Worm (Caenorhabditis elegans) whole organism, dauer: ENCODE measurements around the gene C17G1.2.

ENCODE experiments used
- unc-62 ChIP-seq: sonication (generic microtip); optimal IDR thresholded peaks from 2 replicates; lab custom pipeline; 2017; ENCODE audit warnings: missing biosample characterization, missing genetic modification reagents, missing genetic modification characterization

The C17G1.2 gene

DNA sequence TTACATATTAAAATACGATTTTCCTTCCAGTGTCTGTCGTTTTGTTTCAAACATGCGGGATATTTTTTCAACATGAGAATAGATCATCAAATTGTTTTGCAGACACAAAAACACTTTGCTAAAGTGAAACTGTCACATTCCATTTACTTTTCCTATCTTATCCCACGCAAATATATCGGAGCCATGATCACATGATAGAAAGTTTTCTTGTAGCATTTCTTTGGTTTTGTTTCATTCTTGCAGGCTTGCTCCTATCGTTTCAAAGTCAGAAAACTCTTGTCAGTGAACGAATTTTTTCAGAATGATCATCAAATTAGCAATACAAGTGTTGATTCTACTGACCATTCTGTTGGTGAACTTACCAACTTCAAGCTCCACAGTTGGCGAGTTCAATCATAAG is at the start of gene C17G1.2:
TSS of gene C17G1.2 (plus strand) at position 301 of the 400 bp plus-strand sequence.
- TF ChIP-seq unc-62 = no peak

- TF ChIP-seq unc-62 = no peak
Measured at ce11 chrX:9872554-9872953, 48.8 kb upstream of the C17G1.2 start, which contains the start of gene R07B1.8. Gene R07B1.8, minus strand, starts transcription at chrX:9872654.

DNA sequence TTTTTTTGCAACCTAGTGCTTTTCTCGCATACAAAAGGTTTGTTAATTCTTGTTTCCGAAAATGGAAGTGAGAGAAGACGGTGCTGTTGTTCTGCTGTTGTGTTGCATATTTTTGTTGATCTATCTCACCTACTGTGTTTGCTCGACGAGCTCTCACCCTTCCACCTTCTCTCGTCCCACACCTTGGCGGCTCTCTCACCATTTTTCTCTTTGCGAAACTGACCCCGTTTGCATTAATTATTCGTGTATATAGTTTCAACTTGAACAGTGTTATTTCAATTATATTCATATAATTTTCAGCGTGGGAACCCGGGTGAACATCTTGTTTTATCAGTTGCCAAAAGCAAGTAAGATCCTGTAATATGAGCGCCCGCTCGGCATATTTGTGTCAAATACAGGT is 44.2 kb upstream of the C17G1.2 start, which contains the start of gene R07B1.9:
TSS of gene R07B1.9 (plus strand) at position 301 of the 400 bp plus-strand sequence.
- TF ChIP-seq unc-62 = no peak

DNA sequence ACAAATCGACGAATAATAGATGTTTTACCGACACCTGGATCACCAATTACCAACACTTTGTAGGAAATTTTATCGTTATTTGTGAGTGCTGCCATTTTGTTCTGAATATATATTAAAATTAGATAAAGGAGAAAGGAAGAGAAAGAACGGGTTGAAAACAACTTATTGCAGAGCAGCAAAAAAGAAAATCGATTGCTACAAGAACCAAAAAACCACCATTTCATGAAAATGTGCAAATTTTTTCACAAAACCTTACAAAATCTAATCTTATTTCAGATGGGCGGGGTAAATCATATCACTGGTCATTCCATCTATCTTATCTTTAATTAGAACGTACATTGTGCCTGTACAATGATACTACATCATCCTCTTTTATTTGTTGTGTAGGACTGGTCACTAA is 39.2 kb upstream of the C17G1.2 start, which contains the start of gene glo-1:
TSS of gene glo-1 (minus strand) at position 101 of the 400 bp plus-strand sequence.
- TF ChIP-seq unc-62 = no peak

DNA sequence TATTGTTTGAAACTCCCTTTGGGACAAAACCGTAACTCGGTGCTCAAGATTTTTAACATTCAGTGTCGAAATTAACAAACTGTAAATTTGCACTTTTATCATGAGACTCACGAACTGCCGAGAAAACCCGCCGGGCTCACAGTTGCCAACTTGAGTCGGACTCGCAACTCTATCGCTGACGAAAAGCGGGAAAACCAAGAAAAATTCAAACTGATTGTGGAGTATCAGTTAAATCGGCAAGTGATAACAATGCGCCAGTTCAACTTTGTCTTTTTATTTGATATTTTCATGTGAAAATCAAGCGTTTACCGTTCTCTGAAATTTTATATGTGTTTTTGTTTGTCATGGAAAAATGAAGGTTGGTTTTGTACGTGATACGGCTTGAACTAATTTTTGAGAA is 38.8 kb upstream of the C17G1.2 start:
- no peak for TF ChIP-seq unc-62

ce11 chrX:9883837-9884324 is 37.5 kb upstream of the C17G1.2 start, which contains the start of gene mrp-4:
Gene mrp-4, plus strand, starts transcription at chrX:9884274.
- no peak for TF ChIP-seq unc-62

DNA sequence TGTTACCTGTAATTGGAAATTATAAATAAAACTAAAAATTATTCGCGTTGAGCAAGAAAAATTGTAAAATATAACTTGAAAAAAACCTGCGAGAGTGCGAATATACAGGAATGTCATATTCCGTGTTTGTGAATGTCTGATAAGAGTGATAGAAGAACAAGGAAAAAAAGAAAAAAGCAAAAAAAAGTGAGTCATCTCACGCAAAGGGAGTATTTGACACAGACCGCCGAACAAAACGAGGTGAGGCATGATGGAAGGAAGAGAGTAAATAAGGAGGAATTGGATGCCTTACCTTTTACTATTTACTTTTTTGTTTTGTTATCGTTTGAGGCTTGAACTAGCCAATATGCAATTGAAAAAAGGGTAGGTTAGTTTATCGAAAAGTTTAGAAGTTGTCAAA is 29.0 kb upstream of the C17G1.2 start, which contains the start of gene F21G4.1:
TSS of gene F21G4.1 (minus strand) at position 6 of the 400 bp plus-strand sequence.
- no peak for TF ChIP-seq unc-62

DNA sequence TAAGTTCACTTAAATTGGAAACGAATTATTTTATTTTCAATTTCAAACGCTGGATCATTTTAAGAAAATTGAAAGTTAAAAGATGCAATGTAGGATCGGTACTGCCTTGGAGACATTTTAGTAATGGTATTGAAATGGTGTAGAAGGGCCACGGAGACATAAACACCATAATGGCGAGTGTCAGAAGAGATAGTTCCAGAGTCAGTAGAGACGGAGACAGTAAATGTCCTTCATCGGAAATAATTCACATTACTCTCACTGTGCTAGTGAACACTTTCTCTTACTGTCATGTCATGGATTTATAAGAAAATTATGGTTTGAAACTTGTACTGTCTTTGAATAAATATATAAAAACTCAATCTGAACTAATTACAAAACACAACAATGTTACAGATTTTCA is 28.3 kb upstream of the C17G1.2 start:
- no peak for TF ChIP-seq unc-62

DNA sequence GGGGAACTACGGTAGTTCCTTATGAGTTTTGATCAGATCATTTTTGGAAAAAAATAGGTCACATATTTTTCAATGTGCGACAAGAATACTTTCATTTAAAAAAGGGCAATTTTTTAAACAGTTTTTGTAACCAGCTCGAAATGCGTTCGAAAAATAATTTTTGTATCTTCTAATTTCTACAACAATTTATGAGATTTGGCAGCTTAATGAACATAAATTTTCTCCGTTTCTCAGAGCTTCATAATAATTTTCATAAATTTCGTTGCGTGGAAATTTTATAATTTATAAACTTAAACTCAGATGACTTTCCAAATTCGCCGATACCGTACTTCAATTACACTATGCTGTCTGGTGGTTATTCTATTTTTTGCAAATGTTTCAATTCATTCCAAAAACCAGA is 26.5 kb upstream of the C17G1.2 start, which contains the start of gene F21G4.3:
TSS of gene F21G4.3 (plus strand) at position 301 of the 400 bp plus-strand sequence.
- no peak for TF ChIP-seq unc-62

DNA sequence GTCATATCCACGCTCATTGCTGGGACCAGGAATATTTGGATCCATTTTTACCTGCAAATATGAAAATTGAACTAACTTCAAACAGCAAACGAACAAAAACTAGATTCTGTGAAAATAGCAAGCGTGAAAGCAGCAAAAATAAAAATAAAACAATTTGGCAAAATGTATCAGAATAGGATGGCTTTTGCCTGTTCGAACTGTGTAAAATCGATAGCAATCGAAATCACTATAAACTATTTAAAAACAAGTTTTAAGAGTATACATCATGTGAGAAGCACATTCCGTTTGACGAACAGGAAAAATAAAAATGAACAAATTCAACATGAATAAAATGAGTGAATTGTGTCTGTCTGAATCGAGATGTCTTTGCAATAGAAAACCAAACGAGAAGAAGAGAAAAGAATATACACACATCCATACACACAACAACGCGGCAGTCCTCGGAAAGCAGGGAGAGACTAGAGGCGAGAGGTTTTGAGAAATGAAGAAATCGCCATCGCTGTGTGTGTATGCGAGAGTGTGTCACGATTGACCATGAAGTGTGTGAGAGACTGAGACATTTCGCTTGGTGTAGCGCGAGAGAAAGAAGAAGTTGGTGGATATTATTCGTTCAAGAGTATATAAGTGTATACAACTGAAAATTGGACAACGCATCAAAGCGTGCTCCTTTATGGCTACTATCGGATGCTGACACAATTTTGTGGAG is 21.8 kb upstream of the C17G1.2 start, which contains the start of gene phf-34:
TSS of gene phf-34 (minus strand) at position 51 of the 706 bp plus-strand sequence.
- TF ChIP-seq unc-62 = no peak

- TF ChIP-seq unc-62 = no peak
Measured at ce11 chrX:9905840-9906239, 15.5 kb upstream of the C17G1.2 start, which contains the start of gene F21G4.5. Gene F21G4.5, plus strand, starts transcription at chrX:9906140.

ce11 chrX:9917362-9917761 is 4.0 kb upstream of the C17G1.2 start, which contains the start of gene F21G4.6:
Gene F21G4.6, minus strand, starts transcription at chrX:9917448.
- no peak for TF ChIP-seq unc-62

DNA sequence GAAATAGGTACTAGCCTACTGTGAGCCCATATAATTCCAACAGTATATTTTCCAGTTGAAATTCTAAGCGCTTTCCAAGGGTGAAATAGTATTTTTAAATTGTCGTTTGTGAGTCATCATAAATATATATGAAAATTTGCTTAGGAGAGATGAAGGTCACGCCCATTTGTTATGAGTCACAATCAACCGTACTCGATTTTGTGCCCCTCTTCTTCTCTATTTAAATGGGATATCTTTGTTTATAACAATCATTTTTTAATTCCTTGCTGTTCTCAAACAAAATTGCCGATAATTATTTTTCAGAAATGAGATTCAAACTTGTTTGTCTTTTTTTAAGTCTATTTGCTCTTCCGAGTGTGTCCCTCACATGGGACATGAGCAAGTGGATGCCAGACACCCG is 2.4 kb upstream of the C17G1.2 start, which contains the start of gene folr-1:
TSS of gene folr-1 (plus strand) at position 301 of the 400 bp plus-strand sequence.
- TF ChIP-seq unc-62 = no peak

ce11 chrX:9924962-9925361 is 3.6 kb downstream of the C17G1.2 start, which contains the start of gene ugt-23:
Gene ugt-23, minus strand, starts transcription at chrX:9925173.
- no peak for TF ChIP-seq unc-62

DNA sequence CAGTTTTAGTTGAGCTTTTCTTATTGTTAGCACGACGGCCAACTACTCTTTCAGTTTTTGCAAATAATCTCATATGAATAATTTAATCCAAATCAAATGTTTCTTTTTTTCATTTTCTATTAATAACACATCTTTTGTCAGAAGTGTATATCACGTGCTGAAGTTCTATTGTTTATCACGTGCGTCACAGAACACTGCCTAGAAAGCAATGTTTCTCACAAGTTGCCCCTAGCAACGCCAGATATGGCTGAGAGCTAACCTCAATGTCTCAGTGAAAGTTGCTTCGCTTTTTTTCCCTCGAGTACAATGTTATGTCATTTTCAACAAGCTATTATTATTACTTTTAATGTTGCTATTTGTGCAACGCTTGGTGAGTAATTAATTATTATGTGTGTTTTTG is 6.6 kb downstream of the C17G1.2 start:
- TF ChIP-seq unc-62 = no peak

- TF ChIP-seq unc-62 = no peak
Measured at ce11 chrX:9931362-9931761, 10.0 kb downstream of the C17G1.2 start, which contains the start of gene nra-3. Gene nra-3, minus strand, starts transcription at chrX:9931462.

DNA sequence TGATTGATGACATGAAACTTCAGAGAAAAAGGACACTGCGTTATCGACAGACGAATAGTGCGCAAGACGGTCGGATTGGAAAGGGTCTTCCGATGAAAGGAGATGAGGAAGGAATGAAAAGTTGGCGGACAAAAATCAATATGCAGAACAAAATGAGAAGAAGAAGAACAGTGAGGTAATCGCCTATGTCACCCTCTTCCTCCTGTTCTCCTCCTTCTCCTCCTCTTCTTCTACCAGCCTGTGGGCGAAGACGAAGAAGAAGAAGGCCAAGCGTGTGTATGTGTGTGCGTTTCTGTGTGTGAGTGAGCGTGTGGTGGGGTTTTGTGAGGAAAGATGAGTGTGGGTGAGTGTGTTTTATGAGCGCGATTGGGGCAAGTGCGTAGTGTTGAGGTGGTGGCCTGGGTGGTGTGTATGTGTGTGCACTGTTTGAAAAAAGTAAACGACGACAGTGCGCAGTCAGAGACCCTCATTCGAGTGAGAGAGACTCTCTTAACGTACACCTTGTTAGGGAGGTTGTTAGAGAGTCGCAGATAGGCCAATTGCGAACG is 10.9 kb downstream of the C17G1.2 start, which contains the start of gene tsp-21:
TSS of gene tsp-21 (plus strand) at position 146 of the 548 bp plus-strand sequence.
- no peak for TF ChIP-seq unc-62
